Worm (Caenorhabditis elegans): ENCODE measurements around the gene rei-2.

DNA sequence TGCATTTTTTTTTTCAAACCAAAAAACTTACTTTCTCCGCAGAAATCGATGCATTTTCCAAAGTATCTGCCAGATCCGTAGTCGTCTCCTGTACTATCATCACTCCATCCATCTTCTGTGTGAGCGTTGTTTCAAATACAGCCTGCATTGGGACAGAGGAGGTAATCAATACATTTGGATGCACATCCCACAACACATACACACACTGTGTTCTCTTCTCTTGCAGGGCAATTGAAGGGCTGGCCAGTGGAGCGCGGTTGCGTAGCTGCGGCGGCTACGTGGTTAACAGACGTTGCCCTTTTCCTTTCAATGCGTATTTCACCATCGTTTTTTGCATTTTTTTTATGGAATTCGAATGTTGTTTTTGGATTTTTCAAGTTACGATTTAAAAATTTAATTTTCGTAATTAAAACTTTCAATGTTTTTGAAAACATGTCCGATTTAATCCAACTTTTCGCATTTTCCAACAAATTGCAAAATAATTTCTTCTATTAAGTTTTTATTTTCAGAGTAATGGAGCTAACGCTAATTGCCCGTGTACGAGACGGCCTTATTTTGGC is 52.8 kb downstream of the rei-2 start, which contains the start of the genes stau-1 and sec-22:
- TF ChIP-seq fos-1 (tag; optimal IDR thresholded peaks at IDR 0.05) (no peak), nhr-76 (tag; optimal IDR thresholded peaks at IDR 0.05) (no peak), lin-14 (GFP tag; optimal IDR thresholded peaks at IDR 0.05) (peak; percentile 75), lin-13 (GFP tag; optimal IDR thresholded peaks at IDR 0.05) (no peak), blmp-1 (tag; optimal IDR thresholded peaks at IDR 0.05) (peak; percentile 70), efl-3 (GFP tag; optimal IDR thresholded peaks at IDR 0.05) (no peak)

All from whole organism, L1 larva.